Worm (Caenorhabditis elegans) whole organism, L2 larva: Measurements from ENCODE around the gene lgc-27.

Source experiments
- C34F6.9 ChIP-seq: fragments of 150-350 bp; optimal IDR thresholded peaks from 2 replicates; lab custom pipeline; 2014; ENCODE audit warnings: missing biosample characterization, missing genetic modification characterization
- F13H6.1 ChIP-seq: sonication (generic microtip); optimal IDR thresholded peaks from 2 replicates; lab custom pipeline; 2016; ENCODE audit warnings: missing genetic modification characterization, missing compliant biosample characterization
- R02D3.7 ChIP-seq: fragments of 150-350 bp; optimal IDR thresholded peaks from 2 replicates; lab custom pipeline; 2014; ENCODE audit warnings: missing biosample characterization, missing genetic modification characterization
- Y55F3AM.14 ChIP-seq: fragments of 200-800 bp; sonication (Bioruptor generic); optimal IDR thresholded peaks from 2 replicates; lab custom pipeline; 2018; ENCODE audit warnings: mild to moderate bottlenecking, missing genetic modification characterization, missing compliant biosample characterization
- ZK546.5 ChIP-seq: sonication (generic microtip); optimal IDR thresholded peaks from 2 replicates; lab custom pipeline; 2017; ENCODE audit warnings: missing biosample characterization, missing genetic modification characterization
- alr-1 ChIP-seq: fragments of 150-350 bp; optimal IDR thresholded peaks from 2 replicates; lab custom pipeline; 2014; ENCODE audit warnings: missing biosample characterization, missing genetic modification characterization
- aly-2 ChIP-seq: fragments of 150-350 bp; optimal IDR thresholded peaks from 2 replicates; lab custom pipeline; 2014; ENCODE audit warnings: missing biosample characterization, missing genetic modification characterization
- ama-1 ChIP-seq: fragments of 150-350 bp; optimal IDR thresholded peaks from 2 replicates; lab custom pipeline; 2018; ENCODE audit warnings: inconsistent platforms
- blmp-1 ChIP-seq: sonication (generic microtip); optimal IDR thresholded peaks from 2 replicates; lab custom pipeline; 2017; ENCODE audit warnings: missing genetic modification characterization, mild to moderate bottlenecking, missing compliant biosample characterization, antibody characterized with exemption, moderate library complexity; ENCODE audit not compliant: insufficient read depth
- crh-2 ChIP-seq: sonication (generic microtip); optimal IDR thresholded peaks from 2 replicates; lab custom pipeline; 2017; ENCODE audit warnings: missing biosample characterization, missing genetic modification characterization
- dmd-4 ChIP-seq: sonication (generic microtip); optimal IDR thresholded peaks from 2 replicates; lab custom pipeline; 2017; ENCODE audit warnings: missing biosample characterization, missing genetic modification characterization
- elt-3 ChIP-seq: sonication (generic microtip); optimal IDR thresholded peaks from 2 replicates; lab custom pipeline; 2017; ENCODE audit warnings: missing biosample characterization, missing genetic modification characterization
- fos-1 ChIP-seq: fragments of 150-350 bp; optimal IDR thresholded peaks from 2 replicates; lab custom pipeline; 2014; ENCODE audit warnings: missing biosample characterization, missing genetic modification characterization
- gmeb-1 ChIP-seq: fragments of 150-350 bp; optimal IDR thresholded peaks from 2 replicates; lab custom pipeline; 2014; ENCODE audit warnings: missing biosample characterization, missing genetic modification characterization
- lin-11 ChIP-seq: fragments of 150-350 bp; sonication (generic microtip); optimal IDR thresholded peaks from 2 replicates; lab custom pipeline; 2014; ENCODE audit warnings: missing biosample characterization, missing genetic modification characterization, inconsistent platforms, mixed read lengths
- lin-39 ChIP-seq: fragments of 150-350 bp; optimal IDR thresholded peaks from 2 replicates; lab custom pipeline; 2014; ENCODE audit warnings: missing biosample characterization, missing genetic modification reagents, missing genetic modification characterization
- mbf-1 ChIP-seq: sonication (generic microtip); optimal IDR thresholded peaks from 2 replicates; lab custom pipeline; 2017; ENCODE audit warnings: missing biosample characterization, missing genetic modification characterization
- mdl-1 ChIP-seq, 2 experiments: fragments of 150-350 bp in 1 of 2; sonication (generic microtip) in 1 of 2; optimal IDR thresholded peaks; 2 replicates each; lab custom pipeline; 2017; ENCODE audit warnings: missing biosample characterization in 2 of 2, missing genetic modification characterization in 2 of 2
- nhr-10 ChIP-seq: sonication (generic microtip); optimal IDR thresholded peaks from 2 replicates; lab custom pipeline; 2017; ENCODE audit warnings: missing biosample characterization, missing genetic modification characterization
- nhr-12 ChIP-seq: fragments of 150-350 bp; optimal IDR thresholded peaks from 2 replicates; lab custom pipeline; 2014; ENCODE audit warnings: missing biosample characterization, missing genetic modification characterization
- nhr-129 ChIP-seq: fragments of 150-350 bp; optimal IDR thresholded peaks from 2 replicates; lab custom pipeline; 2014; ENCODE audit warnings: missing biosample characterization, missing genetic modification characterization
- nhr-21 ChIP-seq: fragments of 150-350 bp; optimal IDR thresholded peaks from 2 replicates; lab custom pipeline; 2014; ENCODE audit warnings: missing biosample characterization, missing genetic modification characterization
- nhr-23 ChIP-seq: fragments of 150-350 bp; optimal IDR thresholded peaks from 2 replicates; lab custom pipeline; 2014; ENCODE audit warnings: missing biosample characterization, missing genetic modification reagents, missing genetic modification characterization
- nhr-237 ChIP-seq: fragments of 150-350 bp; optimal IDR thresholded peaks from 2 replicates; lab custom pipeline; 2014; ENCODE audit warnings: missing biosample characterization, missing genetic modification characterization
- nhr-25 ChIP-seq: fragments of 150-350 bp; sonication (generic microtip); optimal IDR thresholded peaks from 3 replicates; lab custom pipeline; 2014; ENCODE audit warnings: missing biosample characterization, missing genetic modification characterization
- nhr-6 ChIP-seq: fragments of 150-350 bp; optimal IDR thresholded peaks from 2 replicates; lab custom pipeline; 2014; ENCODE audit warnings: missing biosample characterization, missing genetic modification characterization
- nhr-77 ChIP-seq: fragments of 150-350 bp; optimal IDR thresholded peaks from 2 replicates; lab custom pipeline; 2014; ENCODE audit warnings: missing biosample characterization, missing genetic modification characterization
- peb-1 ChIP-seq: fragments of 150-350 bp; optimal IDR thresholded peaks from 2 replicates; lab custom pipeline; 2014; ENCODE audit warnings: missing biosample characterization, missing genetic modification characterization
- sem-4 ChIP-seq: fragments of 150-350 bp; optimal IDR thresholded peaks from 2 replicates; lab custom pipeline; 2014; ENCODE audit warnings: missing biosample characterization, missing genetic modification reagents, missing genetic modification characterization
- sma-3 ChIP-seq: sonication (generic microtip); optimal IDR thresholded peaks from 2 replicates; lab custom pipeline; 2016; ENCODE audit warnings: missing genetic modification reagents, missing genetic modification characterization, missing compliant biosample characterization
- sma-9 ChIP-seq, 2 experiments: fragments of 150-350 bp in 1 of 2; sonication (generic microtip) in 1 of 2; optimal IDR thresholded peaks; 2 replicates each; lab custom pipeline; 2014 to 2016; ENCODE audit warnings: missing genetic modification characterization in 2 of 2, mild to moderate bottlenecking in 1 of 2, missing biosample characterization in 1 of 2, missing compliant biosample characterization in 1 of 2, missing genetic modification reagents in 1 of 2, moderate library complexity in 1 of 2
- unc-39 ChIP-seq: fragments of 150-350 bp; optimal IDR thresholded peaks from 2 replicates; lab custom pipeline; 2014; ENCODE audit warnings: missing biosample characterization, missing genetic modification characterization
- unc-55 ChIP-seq: fragments of 150-350 bp; sonication (generic microtip); optimal IDR thresholded peaks from 3 replicates; lab custom pipeline; 2014; ENCODE audit warnings: missing biosample characterization, missing genetic modification reagents, missing genetic modification characterization
- unc-62 ChIP-seq: fragments of 150-350 bp; optimal IDR thresholded peaks from 2 replicates; lab custom pipeline; 2014; ENCODE audit warnings: missing biosample characterization, missing genetic modification reagents, missing genetic modification characterization
- ztf-1 ChIP-seq: fragments of 200-800 bp; sonication (Bioruptor generic); conservative IDR thresholded peaks from 2 replicates; pipeline ENCODE4 v1.3.6; 2022; ENCODE audit warnings: missing genetic modification characterization, missing compliant biosample characterization
- ztf-11 ChIP-seq: sonication (generic microtip); optimal IDR thresholded peaks from 2 replicates; lab custom pipeline; 2017; ENCODE audit warnings: missing biosample characterization, missing genetic modification characterization
- ztf-4 ChIP-seq: fragments of 150-350 bp; optimal IDR thresholded peaks from 2 replicates; lab custom pipeline; 2014; ENCODE audit warnings: missing biosample characterization, missing genetic modification characterization

The lgc-27 gene

DNA sequence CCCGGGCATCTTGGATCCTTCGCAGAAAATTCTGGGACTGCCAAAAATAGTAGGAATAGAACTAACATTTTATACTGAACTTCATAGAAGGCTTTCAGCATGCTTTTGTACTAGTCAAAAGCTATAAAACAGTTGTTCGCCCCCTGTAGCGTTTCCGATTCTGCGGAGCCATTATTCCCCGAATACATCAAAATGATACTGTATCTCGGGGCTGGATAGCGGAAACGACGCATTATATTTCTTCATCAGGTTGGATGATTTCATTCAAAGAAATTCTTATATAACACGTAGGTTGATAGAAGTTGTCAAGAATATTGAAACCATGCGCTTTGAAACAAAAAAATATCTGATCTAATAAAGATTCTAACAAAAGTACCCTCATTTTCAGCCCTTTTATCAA lies 30.9 kb upstream of the lgc-27 start, which contains the start of gene clec-137:
TSS of gene clec-137 (minus strand) at position 101 of the 400 bp plus-strand sequence.
- TF ChIP-seq nhr-6 (tag; lab: Kevin White, UChicago) (no peak), lin-39 (no peak), gmeb-1 (no peak), sma-9 (GFP tag; optimal IDR thresholded peaks at IDR 0.05; lab: Kevin White, UChicago) (no peak), sma-9 (tag; optimal IDR thresholded peaks at IDR 0.05; lab: Kevin White, UChicago) (no peak), ztf-1 (GFP tag; lab: Robert Waterston, UW) (no peak), unc-55 (no peak), ama-1 (lab: Kevin White, UChicago) (no peak), C34F6.9 (tag; lab: Kevin White, UChicago) (no peak), ZK546.5 (tag; lab: Kevin White, UChicago) (no peak), alr-1 (tag; lab: Kevin White, UChicago) (no peak), nhr-77 (tag; lab: Kevin White, UChicago) (no peak), nhr-25 (no peak)

DNA sequence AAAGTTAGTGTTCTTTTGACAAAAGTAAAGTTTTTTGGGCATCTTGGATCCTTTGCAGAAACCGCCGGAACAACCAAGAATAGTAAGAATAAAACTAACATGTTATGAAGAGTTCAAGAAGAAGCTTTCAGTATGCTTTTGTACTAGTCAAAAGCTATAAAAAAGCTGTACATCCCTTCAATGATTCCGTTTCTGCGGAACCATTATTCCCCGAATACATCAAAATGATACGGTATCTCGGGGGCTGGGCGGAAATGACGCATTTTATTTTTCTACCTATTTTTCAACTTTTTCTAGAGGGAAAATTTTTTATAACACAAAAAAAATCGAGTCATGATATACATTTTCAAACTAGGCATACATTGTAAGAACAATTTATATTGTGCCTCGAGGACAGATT lies 29.2 kb upstream of the lgc-27 start, which contains the start of gene clec-138:
TSS of gene clec-138 (minus strand) at position 101 of the 400 bp plus-strand sequence.
- TF ChIP-seq ZK546.5 (tag; lab: Kevin White, UChicago) (no peak), R02D3.7 (tag; lab: Kevin White, UChicago) (no peak), Y55F3AM.14 (GFP tag; lab: Kevin White, UChicago) (no peak), dmd-4 (tag; lab: Kevin White, UChicago) (no peak)

DNA sequence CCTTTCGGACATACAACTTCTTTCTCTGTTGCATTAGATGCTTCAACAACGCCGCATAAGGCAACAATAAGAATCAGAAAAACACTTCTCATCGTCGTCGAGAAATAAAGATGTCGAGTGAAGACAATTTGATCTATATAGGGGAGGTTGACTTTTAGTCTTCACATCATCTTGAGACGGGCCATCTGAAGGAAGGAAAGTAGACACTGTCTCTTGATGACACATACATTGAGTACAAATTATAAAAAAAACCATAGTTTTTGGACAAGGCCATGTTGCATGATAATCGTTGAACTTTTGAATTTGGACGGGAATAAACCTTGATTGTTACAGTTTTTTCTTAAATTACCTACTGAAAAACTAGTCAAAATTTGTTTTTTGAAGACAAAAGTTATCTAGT lies 27.2 kb upstream of the lgc-27 start, which contains the start of gene clec-139:
TSS of gene clec-139 (minus strand) at position 101 of the 400 bp plus-strand sequence.
- TF ChIP-seq ama-1 (lab: Kevin White, UChicago) (no peak), lin-11 (tag; lab: Kevin White, UChicago) (no peak), nhr-129 (tag; lab: Kevin White, UChicago) (no peak), ztf-4 (tag; lab: Kevin White, UChicago) (no peak), mdl-1 (tag; optimal IDR thresholded peaks at IDR 0.05; lab: Kevin White, UChicago) (no peak), ZK546.5 (tag; lab: Kevin White, UChicago) (no peak), unc-39 (tag; lab: Kevin White, UChicago) (no peak), ztf-11 (tag; lab: Kevin White, UChicago) (no peak), nhr-21 (tag; lab: Kevin White, UChicago) (no peak), nhr-237 (tag; lab: Kevin White, UChicago) (no peak), ztf-1 (GFP tag; lab: Robert Waterston, UW) (no peak), blmp-1 (tag; lab: Kevin White, UChicago) (no peak), sem-4 (no peak), nhr-23 (tag; lab: Kevin White, UChicago) (no peak), mbf-1 (tag; lab: Kevin White, UChicago) (no peak), F13H6.1 (tag; lab: Kevin White, UChicago) (no peak), fos-1 (no peak), unc-62 (no peak)

DNA sequence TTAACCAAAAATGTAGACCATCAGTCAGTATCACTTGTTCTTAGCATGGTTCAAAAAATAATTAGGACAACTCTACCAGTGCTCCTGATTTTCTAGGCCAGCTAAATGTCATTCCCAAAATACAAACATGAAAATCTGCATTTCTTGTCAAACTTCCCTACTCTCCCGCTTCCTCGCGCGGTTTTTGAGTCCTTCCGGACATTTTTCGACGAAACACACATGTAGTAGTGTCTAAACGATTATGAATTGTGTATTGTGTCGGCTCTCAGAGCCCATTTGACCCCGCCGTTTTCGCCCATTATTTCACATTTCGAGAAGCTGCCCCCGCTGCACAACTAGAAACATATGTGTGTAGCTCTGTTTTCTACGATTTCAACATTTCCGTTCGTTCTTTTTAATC lies 22.3 kb upstream of the lgc-27 start, which contains the start of gene F35D11.1:
TSS of gene F35D11.1 (plus strand) at position 301 of the 400 bp plus-strand sequence.
- TF ChIP-seq fos-1, result no peak
- no peak for TF ChIP-seq ZK546.5 (tag; lab: Kevin White, UChicago)
- no peak for TF ChIP-seq R02D3.7 (tag; lab: Kevin White, UChicago)
- no peak for TF ChIP-seq Y55F3AM.14 (GFP tag; lab: Kevin White, UChicago)
- TF ChIP-seq sem-4, result no peak
- no peak for TF ChIP-seq alr-1 (tag; lab: Kevin White, UChicago)
- TF ChIP-seq nhr-77 (tag; lab: Kevin White, UChicago), result no peak
- no peak for TF ChIP-seq ztf-4 (tag; lab: Kevin White, UChicago)
- TF ChIP-seq lin-39, result no peak
- no peak for TF ChIP-seq ztf-11 (tag; lab: Kevin White, UChicago)
- no peak for TF ChIP-seq ama-1 (lab: Kevin White, UChicago)
- no peak for TF ChIP-seq aly-2
- no peak for TF ChIP-seq nhr-12 (tag; lab: Kevin White, UChicago)
- no peak for TF ChIP-seq nhr-10 (tag; lab: Kevin White, UChicago)
- no peak for TF ChIP-seq sma-9 (GFP tag; optimal IDR thresholded peaks at IDR 0.05; lab: Kevin White, UChicago)
- TF ChIP-seq sma-9 (tag; optimal IDR thresholded peaks at IDR 0.05; lab: Kevin White, UChicago), result no peak

DNA sequence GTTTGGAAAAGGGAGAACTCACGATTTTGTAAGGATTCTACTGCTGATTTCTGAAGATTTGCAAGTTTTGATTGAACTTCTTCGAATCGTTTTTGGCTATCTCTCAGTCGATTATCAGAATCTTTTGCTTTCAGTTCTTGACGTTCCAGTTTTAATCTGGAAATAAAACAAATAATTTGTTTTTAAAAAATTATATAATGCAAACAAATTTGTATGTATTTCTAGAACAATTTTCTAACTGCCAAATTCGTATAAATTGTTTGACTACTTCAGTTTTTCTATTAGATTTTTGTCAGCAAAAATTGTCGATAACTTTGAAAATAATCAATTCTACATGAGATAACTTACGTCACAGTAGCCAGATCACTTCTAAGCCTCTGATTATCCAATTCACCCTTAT lies 17.4 kb upstream of the lgc-27 start:
- TF ChIP-seq ztf-1 (GFP tag; lab: Robert Waterston, UW) (no peak), nhr-23 (tag; lab: Kevin White, UChicago) (no peak), F13H6.1 (tag; lab: Kevin White, UChicago) (no peak), R02D3.7 (tag; lab: Kevin White, UChicago) (no peak), nhr-237 (tag; lab: Kevin White, UChicago) (no peak), elt-3 (no peak), nhr-6 (tag; lab: Kevin White, UChicago) (no peak), dmd-4 (tag; lab: Kevin White, UChicago) (no peak), nhr-77 (tag; lab: Kevin White, UChicago) (no peak), ztf-11 (tag; lab: Kevin White, UChicago) (no peak), C34F6.9 (tag; lab: Kevin White, UChicago) (no peak), peb-1 (tag; lab: Kevin White, UChicago) (no peak), fos-1 (no peak), unc-55 (no peak), crh-2 (tag; lab: Kevin White, UChicago) (no peak), blmp-1 (tag; lab: Kevin White, UChicago) (no peak), alr-1 (tag; lab: Kevin White, UChicago) (no peak), sma-3 (GFP tag; lab: Kevin White, UChicago) (no peak), sem-4 (no peak)
